Fruit fly (Drosophila melanogaster) whole organism, adult: Measurements from ENCODE around the gene CG17544.

Source experiments
- CG11617 ChIP-seq: fragments of 200-800 bp; sonication (Bioruptor generic); optimal IDR thresholded peaks from 2 replicates; lab custom pipeline; 2017; ENCODE audit warnings: mild to moderate bottlenecking, missing biosample characterization, missing genetic modification reagents, missing genetic modification characterization
- CG12768 ChIP-seq: fragments of 200-800 bp; sonication (Bioruptor generic); optimal IDR thresholded peaks from 2 replicates; lab custom pipeline; 2017; ENCODE audit warnings: missing biosample characterization, missing genetic modification characterization, mild to moderate bottlenecking, moderate library complexity, missing genetic modification reagents
- CG14711 ChIP-seq: fragments of 200-800 bp; sonication (Bioruptor generic); optimal IDR thresholded peaks from 2 replicates; lab custom pipeline; 2018; ENCODE audit warnings: missing biosample characterization, mild to moderate bottlenecking, missing genetic modification characterization, moderate library complexity
- CG1620 ChIP-seq: fragments of 200-800 bp; sonication (Bioruptor generic); optimal IDR thresholded peaks from 2 replicates; lab custom pipeline; 2016; ENCODE audit warnings: missing biosample characterization, missing genetic modification characterization
- CG33017 ChIP-seq: fragments of 200-800 bp; sonication (Bioruptor generic); optimal IDR thresholded peaks from 2 replicates; lab custom pipeline; 2018; ENCODE audit warnings: missing biosample characterization, mild to moderate bottlenecking, missing genetic modification characterization, moderate library complexity
- CG5204 ChIP-seq: fragments of 200-800 bp; sonication (Bioruptor generic); optimal IDR thresholded peaks from 2 replicates; lab custom pipeline; 2016; ENCODE audit warnings: missing biosample characterization, missing genetic modification characterization
- CG7045 ChIP-seq: fragments of 200-800 bp; sonication (Bioruptor generic); optimal IDR thresholded peaks from 2 replicates; lab custom pipeline; 2017; ENCODE audit warnings: missing biosample characterization, mild to moderate bottlenecking, missing genetic modification characterization
- CG7101 ChIP-seq: fragments of 200-800 bp; sonication (Bioruptor generic); optimal IDR thresholded peaks from 2 replicates; lab custom pipeline; 2018; ENCODE audit warnings: missing biosample characterization, mild to moderate bottlenecking, missing genetic modification characterization, moderate library complexity
- Clk ChIP-seq: fragments of 200-800 bp; sonication (Bioruptor generic); optimal IDR thresholded peaks from 2 replicates; lab custom pipeline; 2017; ENCODE audit warnings: missing biosample characterization, missing genetic modification characterization
- Crg-1 ChIP-seq: fragments of 200-800 bp; sonication (Bioruptor generic); optimal IDR thresholded peaks from 2 replicates; lab custom pipeline; 2016; ENCODE audit warnings: missing biosample characterization, missing genetic modification characterization
- Hr96 ChIP-seq: fragments of 200-800 bp; sonication (Bioruptor generic); optimal IDR thresholded peaks from 2 replicates; lab custom pipeline; 2016; ENCODE audit warnings: missing biosample characterization, missing genetic modification characterization
- Mnt ChIP-seq: fragments of 200-800 bp; sonication (Bioruptor generic); optimal IDR thresholded peaks from 2 replicates; lab custom pipeline; 2016; ENCODE audit warnings: missing biosample characterization, mild to moderate bottlenecking, missing genetic modification characterization
- bab1 ChIP-seq: fragments of 200-800 bp; sonication (Bioruptor generic); optimal IDR thresholded peaks from 3 replicates; lab custom pipeline; 2019; ENCODE audit warnings: missing biosample characterization, mild to moderate bottlenecking, missing genetic modification characterization, moderate library complexity
- cic ChIP-seq: fragments of 200-800 bp; sonication (Bioruptor generic); optimal IDR thresholded peaks from 2 replicates; lab custom pipeline; 2017; ENCODE audit warnings: missing biosample characterization, mild to moderate bottlenecking, missing genetic modification characterization, moderate library complexity
- cnc ChIP-seq, 2 experiments: fragments of >200 bp; optimal IDR thresholded peaks; 2 replicates each; lab custom pipeline; 2017
- kay ChIP-seq: fragments of 200-800 bp; sonication (Bioruptor generic); peaks from one replicate; lab custom pipeline; 2016; ENCODE audit warnings: missing biosample characterization, missing genetic modification characterization, borderline replicate concordance
- ovo ChIP-seq: fragments of 200-800 bp; sonication (Bioruptor generic); optimal IDR thresholded peaks from 2 replicates; lab custom pipeline; 2016; ENCODE audit warnings: missing biosample characterization, missing genetic modification characterization
- pad ChIP-seq: fragments of 200-800 bp; sonication (Bioruptor generic); optimal IDR thresholded peaks from 3 replicates; lab custom pipeline; 2017; ENCODE audit warnings: missing biosample characterization, missing genetic modification characterization, mild to moderate bottlenecking, moderate library complexity, missing genetic modification reagents
- tj ChIP-seq: fragments of 200-800 bp; sonication (Bioruptor generic); optimal IDR thresholded peaks from 3 replicates; lab custom pipeline; 2017; ENCODE audit warnings: missing biosample characterization, mild to moderate bottlenecking, missing genetic modification characterization, moderate library complexity
- toe ChIP-seq: fragments of 200-800 bp; sonication (Bioruptor generic); optimal IDR thresholded peaks from 2 replicates; lab custom pipeline; 2016; ENCODE audit warnings: missing biosample characterization, missing genetic modification characterization

The CG17544 gene

dm6 chr2L:19430343-19430742 is 32.0 kb upstream of the CG17544 start, which contains the start of gene RtcB:
RtcB (plus strand) TSS chr2L:19430643.
- TF ChIP-seq CG1620 (GFP tag; lab: Kevin White, UChicago) = no peak
- no peak for TF ChIP-seq Clk (GFP tag; lab: Kevin White, UChicago)
- TF ChIP-seq CG7045 (GFP tag; lab: Kevin White, UChicago) = no peak
- no peak for TF ChIP-seq cic (GFP tag; lab: Kevin White, UChicago)
- peak; percentile 0 for TF ChIP-seq bab1 (GFP tag; lab: Kevin White, UChicago)
- no peak for TF ChIP-seq CG12768
- no peak for TF ChIP-seq CG14711 (tag; lab: Kevin White, UChicago)
- TF ChIP-seq cnc (optimal IDR thresholded peaks at IDR 0.05; lab: Kevin White, UChicago) = no peak
- no peak for TF ChIP-seq toe
- no peak for TF ChIP-seq Crg-1 (GFP tag; lab: Kevin White, UChicago)
- no peak for TF ChIP-seq CG11617
- no peak for TF ChIP-seq pad
- TF ChIP-seq tj (GFP tag; lab: Kevin White, UChicago) = peak; percentile 60

- TF ChIP-seq CG14711 (tag; lab: Kevin White, UChicago) (no peak), cic (GFP tag; lab: Kevin White, UChicago) (peak; percentile 40), kay (GFP tag; lab: Kevin White, UChicago) (no peak)
Measured at dm6 chr2L:19429731-19430130, 31.4 kb upstream of the CG17544 start.

dm6 chr2L:19426330-19426781 is 28.1 kb upstream of the CG17544 start, which contains the start of gene Pax:
Pax (minus strand) TSS chr2L:19426596.
- TF ChIP-seq Crg-1 (GFP tag; lab: Kevin White, UChicago) = no peak
- no peak for TF ChIP-seq CG5204 (GFP tag; lab: Kevin White, UChicago)
- peak; percentile 58 for TF ChIP-seq Mnt (GFP tag; lab: Kevin White, UChicago)
- no peak for TF ChIP-seq Clk (GFP tag; lab: Kevin White, UChicago)
- peak; percentile 90 for TF ChIP-seq kay (GFP tag; lab: Kevin White, UChicago)
- TF ChIP-seq cic (GFP tag; lab: Kevin White, UChicago) = peak; percentile 46
- TF ChIP-seq bab1 (GFP tag; lab: Kevin White, UChicago) = peak; percentile 33
- TF ChIP-seq ovo (GFP tag; lab: Kevin White, UChicago) = no peak
- TF ChIP-seq Hr96 (GFP tag; lab: Kevin White, UChicago) = no peak
- TF ChIP-seq tj (GFP tag; lab: Kevin White, UChicago) = peak; percentile 75
- TF ChIP-seq CG7101 (tag; lab: Kevin White, UChicago) = no peak
- no peak for TF ChIP-seq cnc (optimal IDR thresholded peaks at IDR 0.05; lab: Kevin White, UChicago)
- TF ChIP-seq CG33017 (tag; lab: Kevin White, UChicago) = peak; percentile 13

dm6 chr2L:19425765-19426329 is 27.6 kb upstream of the CG17544 start:
- TF ChIP-seq CG33017 (tag; lab: Kevin White, UChicago) (peak; percentile 61), CG7045 (GFP tag; lab: Kevin White, UChicago) (peak; percentile 32), CG14711 (tag; lab: Kevin White, UChicago) (peak; percentile 69), kay (GFP tag; lab: Kevin White, UChicago) (peak; percentile 61), ovo (GFP tag; lab: Kevin White, UChicago) (no peak), CG5204 (GFP tag; lab: Kevin White, UChicago) (peak; percentile 10), pad (peak; percentile 7), Crg-1 (GFP tag; lab: Kevin White, UChicago) (peak; percentile 7), Mnt (GFP tag; lab: Kevin White, UChicago) (no peak), CG12768 (no peak), CG7101 (tag; lab: Kevin White, UChicago) (peak; percentile 73)

dm6 chr2L:19425105-19425504 is 26.8 kb upstream of the CG17544 start:
- TF ChIP-seq CG7045 (GFP tag; lab: Kevin White, UChicago) = no peak
- TF ChIP-seq tj (GFP tag; lab: Kevin White, UChicago) = peak; percentile 97
- TF ChIP-seq kay (GFP tag; lab: Kevin White, UChicago) = no peak
- TF ChIP-seq Crg-1 (GFP tag; lab: Kevin White, UChicago) = no peak

dm6 chr2L:19424307-19424902 is 26.1 kb upstream of the CG17544 start:
- no peak for TF ChIP-seq CG5204 (GFP tag; lab: Kevin White, UChicago)
- no peak for TF ChIP-seq CG7045 (GFP tag; lab: Kevin White, UChicago)
- TF ChIP-seq ovo (GFP tag; lab: Kevin White, UChicago) = no peak
- no peak for TF ChIP-seq CG12768
- TF ChIP-seq tj (GFP tag; lab: Kevin White, UChicago) = no peak
- no peak for TF ChIP-seq pad
- no peak for TF ChIP-seq CG11617
- no peak for TF ChIP-seq Crg-1 (GFP tag; lab: Kevin White, UChicago)
- TF ChIP-seq Mnt (GFP tag; lab: Kevin White, UChicago) = no peak
- no peak for TF ChIP-seq cic (GFP tag; lab: Kevin White, UChicago)
- TF ChIP-seq toe = no peak
- TF ChIP-seq kay (GFP tag; lab: Kevin White, UChicago) = no peak
- no peak for TF ChIP-seq Hr96 (GFP tag; lab: Kevin White, UChicago)
- no peak for TF ChIP-seq cnc (optimal IDR thresholded peaks at IDR 0.05; lab: Kevin White, UChicago)
